Worm (Caenorhabditis elegans): ENCODE measurements around the gene her-1.

her-1 gene

ce11 chrV:9696715-9697114 lies at the start of gene her-1:
TSS of gene her-1 (plus strand) at chrV:9697015.
- no peak for TF ChIP-seq hif-1 (tag; optimal IDR thresholded peaks at IDR 0.05)
- TF ChIP-seq zfp-3 (GFP tag; conservative IDR thresholded peaks at IDR 0.05): no peak
- no peak for TF ChIP-seq spr-3 (GFP tag; optimal IDR thresholded peaks at IDR 0.05)
- no peak for TF ChIP-seq daf-12 (tag; optimal IDR thresholded peaks at IDR 0.05)
- TF ChIP-seq hmg-1.1 (GFP tag; IDR thresholded peaks at IDR 0.05): no peak
- TF ChIP-seq cey-2 (tag; optimal IDR thresholded peaks at IDR 0.05; ENCODE audit: borderline replicate concordance, insufficient read depth): no peak
- no peak for TF ChIP-seq nhr-77 (tag; optimal IDR thresholded peaks at IDR 0.05)
- TF ChIP-seq daf-19 (GFP tag; conservative IDR thresholded peaks at IDR 0.05): no peak
- TF ChIP-seq vab-7 (GFP tag; IDR thresholded peaks at IDR 0.05): no peak
- no peak for TF ChIP-seq dpl-1 (GFP tag; optimal IDR thresholded peaks at IDR 0.05)
- no peak for TF ChIP-seq php-3 (GFP tag; IDR thresholded peaks at IDR 0.05)
- no peak for TF ChIP-seq ceh-44 (GFP tag; IDR thresholded peaks at IDR 0.05)
- no peak for TF ChIP-seq zag-1 (tag; optimal IDR thresholded peaks at IDR 0.05)
- TF ChIP-seq pqm-1 (tag; optimal IDR thresholded peaks at IDR 0.05): no peak
- no peak for TF ChIP-seq egl-27 (tag; optimal IDR thresholded peaks at IDR 0.05)

ce11 chrV:9651294-9651693 lies 45.5 kb upstream of the her-1 start, which contains the start of gene T06E4.21:
TSS of gene T06E4.21 (plus strand) at chrV:9651594.
- no peak for TF ChIP-seq skn-1 (tag; optimal IDR thresholded peaks at IDR 0.05)
- TF ChIP-seq zip-2 (tag; optimal IDR thresholded peaks at IDR 0.05): no peak
- TF ChIP-seq dmd-9 (GFP tag; IDR thresholded peaks at IDR 0.05): no peak
- no peak for TF ChIP-seq hif-1 (tag; optimal IDR thresholded peaks at IDR 0.05)
- no peak for TF ChIP-seq ceh-62 (tag; optimal IDR thresholded peaks at IDR 0.05)
- no peak for TF ChIP-seq mxl-2 (GFP tag; conservative IDR thresholded peaks at IDR 0.05)
- TF ChIP-seq lin-15B (tag; optimal IDR thresholded peaks at IDR 0.05): no peak
- TF ChIP-seq mdt-29 (GFP tag; IDR thresholded peaks at IDR 0.05): no peak

ce11 chrV:9654154-9654805 lies 42.5 kb upstream of the her-1 start, which contains the start of gene cyp-29A4:
TSS of gene cyp-29A4 (plus strand) at chrV:9654755.
- TF ChIP-seq nhr-28 (tag; optimal IDR thresholded peaks at IDR 0.05) (peak; percentile 86), unc-62 (GFP tag; optimal IDR thresholded peaks at IDR 0.05 in 1 of 2) (peak in 1 of 2 experiments; percentile 66), unc-62 (tag; optimal IDR thresholded peaks at IDR 0.05) (no peak), aha-1 (tag) (peak; percentile 2), nhr-48 (tag; optimal IDR thresholded peaks at IDR 0.05) (no peak)

- no peak for TF ChIP-seq ceh-20 (GFP tag; IDR thresholded peaks at IDR 0.05)
- TF ChIP-seq nhr-25 (tag; optimal IDR thresholded peaks at IDR 0.05; ENCODE audit: borderline replicate concordance, insufficient read depth): no peak
- no peak for TF ChIP-seq duxl-1 (tag; optimal IDR thresholded peaks at IDR 0.05; ENCODE audit: poor library complexity)
- no peak for TF ChIP-seq T26A8.4 (GFP tag; IDR thresholded peaks at IDR 0.05)
- no peak for TF ChIP-seq fos-1 (tag; optimal IDR thresholded peaks at IDR 0.05)
- no peak for TF ChIP-seq mxl-2 (GFP tag; conservative IDR thresholded peaks at IDR 0.05)
- TF ChIP-seq arid-1 (GFP tag; conservative IDR thresholded peaks at IDR 0.05): no peak
- no peak for TF ChIP-seq daf-12 (tag; optimal IDR thresholded peaks at IDR 0.05)
- no peak for TF ChIP-seq zfp-3 (GFP tag; conservative IDR thresholded peaks at IDR 0.05)
- TF ChIP-seq pqm-1 (tag; optimal IDR thresholded peaks at IDR 0.05): no peak
- TF ChIP-seq nhr-48 (tag; optimal IDR thresholded peaks at IDR 0.05): no peak
- no peak for TF ChIP-seq Y5F2A.4 (GFP tag; optimal IDR thresholded peaks at IDR 0.05)
- no peak for TF ChIP-seq dmd-9 (GFP tag; IDR thresholded peaks at IDR 0.05)
- no peak for TF ChIP-seq ces-1 (GFP tag; optimal IDR thresholded peaks at IDR 0.05)
- no peak for TF ChIP-seq ZK546.5 (tag; optimal IDR thresholded peaks at IDR 0.05)
These were observed 35.3 kb upstream of the her-1 start, which contains the start of gene pitr-4 for ce11 chrV:9661514-9661913. TSS of gene pitr-4 (minus strand) at chrV:9661614.
